Worm (Caenorhabditis elegans) whole organism, L4 larva: ENCODE data around the gene Y66H1A.5.

Source experiments
- D1046.2 ChIP-seq: fragments of 200-800 bp; sonication (Bioruptor generic); IDR thresholded peaks from 2 replicates; pipeline ENCODE4 v1.3.6; 2022; ENCODE audit warnings: missing genetic modification characterization, missing compliant biosample characterization
- F10B5.3 ChIP-seq: sonication (generic microtip); optimal IDR thresholded peaks from 2 replicates; lab custom pipeline; 2016; ENCODE audit warnings: mild to moderate bottlenecking, missing genetic modification characterization, missing compliant biosample characterization
- F37D6.2 ChIP-seq: sonication (generic microtip); optimal IDR thresholded peaks from 2 replicates; lab custom pipeline; 2016; ENCODE audit warnings: mild to moderate bottlenecking, missing genetic modification characterization, missing compliant biosample characterization
- F49E8.2 ChIP-seq: sonication (generic microtip); optimal IDR thresholded peaks from 2 replicates; lab custom pipeline; 2016; ENCODE audit warnings: missing compliant biosample characterization, mild to moderate bottlenecking, missing genetic modification characterization, borderline replicate concordance
- R02D3.7 ChIP-seq: fragments of 150-350 bp; sonication (generic microtip); optimal IDR thresholded peaks from 3 replicates; lab custom pipeline; 2014; ENCODE audit warnings: missing biosample characterization, missing genetic modification characterization
- T20F7.1 ChIP-seq: fragments of 200-800 bp; sonication (Bioruptor generic); optimal IDR thresholded peaks from 2 replicates; lab custom pipeline; 2018; ENCODE audit warnings: mild to moderate bottlenecking, missing genetic modification characterization, missing compliant biosample characterization
- T26A8.4 ChIP-seq: fragments of 200-800 bp; sonication (Bioruptor generic); IDR thresholded peaks from 2 replicates; pipeline ENCODE4 v1.3.6; 2022; ENCODE audit warnings: missing genetic modification characterization, missing compliant biosample characterization
- Y105C5A.15 ChIP-seq: fragments of 200-800 bp; sonication (Bioruptor generic); IDR thresholded peaks from 2 replicates; pipeline ENCODE4 v1.3.6; 2022; ENCODE audit warnings: missing genetic modification characterization, missing compliant biosample characterization
- Y48G9A.11 ChIP-seq: fragments of 200-800 bp; sonication (Bioruptor generic); IDR thresholded peaks from 2 replicates; pipeline ENCODE4 v1.3.6; 2022; ENCODE audit warnings: missing genetic modification reagents, missing genetic modification characterization, missing compliant biosample characterization
- Y5F2A.4 ChIP-seq: fragments of 200-800 bp; sonication (Bioruptor generic); optimal IDR thresholded peaks from 2 replicates; lab custom pipeline; 2018; ENCODE audit warnings: mild to moderate bottlenecking, missing genetic modification characterization, missing compliant biosample characterization
- ZK546.5 ChIP-seq, 2 experiments: sonication (generic microtip); optimal IDR thresholded peaks; 2 replicates each; lab custom pipeline; 2017; ENCODE audit warnings: missing biosample characterization in 2 of 2, missing genetic modification characterization in 2 of 2
- ces-1 ChIP-seq: fragments of 150-350 bp; sonication (generic microtip); optimal IDR thresholded peaks from 4 replicates; lab custom pipeline; 2014; ENCODE audit warnings: missing biosample characterization, missing genetic modification reagents, missing genetic modification characterization
- ctbp-1 ChIP-seq: fragments of 200-800 bp; sonication (Bioruptor generic); IDR thresholded peaks from 2 replicates; pipeline ENCODE4 v1.3.6; 2022; ENCODE audit warnings: missing genetic modification reagents, missing genetic modification characterization, missing compliant biosample characterization
- daf-16 ChIP-seq, 3 experiments: sonication (generic microtip); optimal IDR thresholded peaks; 2 replicates each; lab custom pipeline; 2016 to 2017; ENCODE audit warnings: missing genetic modification characterization in 3 of 3, missing genetic modification reagents in 3 of 3, mild to moderate bottlenecking in 2 of 3, missing compliant biosample characterization in 2 of 3, missing biosample characterization in 1 of 3, moderate library complexity in 1 of 3
- daf-8 ChIP-seq: fragments of 200-800 bp; sonication (Bioruptor generic); IDR thresholded peaks from 2 replicates; pipeline ENCODE4 v1.3.6; 2022; ENCODE audit warnings: missing genetic modification characterization, missing compliant biosample characterization
- dmd-8 ChIP-seq: fragments of 200-800 bp; sonication (Bioruptor generic); IDR thresholded peaks from 2 replicates; pipeline ENCODE4 v1.3.6; 2022; ENCODE audit warnings: missing genetic modification characterization, missing compliant biosample characterization
- dpl-1 ChIP-seq: fragments of 150-350 bp; optimal IDR thresholded peaks from 2 replicates; lab custom pipeline; 2014; ENCODE audit warnings: missing biosample characterization, missing genetic modification reagents, missing genetic modification characterization
- dve-1 ChIP-seq: sonication (generic microtip); optimal IDR thresholded peaks from 2 replicates; lab custom pipeline; 2017; ENCODE audit warnings: antibody characterized with exemption, mild to moderate bottlenecking, missing genetic modification characterization, missing compliant biosample characterization; ENCODE audit not compliant: insufficient read depth
- egl-27 ChIP-seq: sonication (generic microtip); optimal IDR thresholded peaks from 3 replicates; lab custom pipeline; 2017; ENCODE audit warnings: missing biosample characterization, missing genetic modification reagents, missing genetic modification characterization
- fkh-10 ChIP-seq: fragments of 150-350 bp; optimal IDR thresholded peaks from 2 replicates; lab custom pipeline; 2014; ENCODE audit warnings: missing biosample characterization, missing genetic modification reagents, missing genetic modification characterization
- hif-1 ChIP-seq, 2 experiments: sonication (generic microtip); optimal IDR thresholded peaks; 2 replicates each; lab custom pipeline; 2016 to 2017; ENCODE audit warnings: missing compliant biosample characterization in 2 of 2, missing genetic modification characterization in 2 of 2, missing genetic modification reagents in 2 of 2, missing genotype in 2 of 2, mild to moderate bottlenecking in 1 of 2
- hlh-11 ChIP-seq: fragments of 200-800 bp; sonication (Bioruptor generic); optimal IDR thresholded peaks from 2 replicates; lab custom pipeline; 2018; ENCODE audit warnings: mild to moderate bottlenecking, missing genetic modification characterization, missing compliant biosample characterization
- hlh-30 ChIP-seq: sonication (generic microtip); optimal IDR thresholded peaks from 2 replicates; lab custom pipeline; 2017; ENCODE audit warnings: antibody characterized with exemption, mild to moderate bottlenecking, missing genetic modification characterization, missing compliant biosample characterization; ENCODE audit not compliant: insufficient read depth
- lin-13 ChIP-seq: fragments of 150-350 bp; optimal IDR thresholded peaks from 2 replicates; lab custom pipeline; 2014; ENCODE audit warnings: missing biosample characterization, missing genetic modification reagents, missing genetic modification characterization
- lin-15B ChIP-seq: fragments of 150-350 bp; sonication (generic microtip); optimal IDR thresholded peaks from 3 replicates; lab custom pipeline; 2014; ENCODE audit warnings: missing biosample characterization, missing genetic modification characterization
- lin-29 ChIP-seq: fragments of 200-800 bp; sonication (Bioruptor generic); IDR thresholded peaks from 2 replicates; pipeline ENCODE4 v1.3.6; 2022; ENCODE audit warnings: missing genetic modification reagents, missing genetic modification characterization, missing compliant biosample characterization
- lin-39 ChIP-seq: fragments of 150-350 bp; optimal IDR thresholded peaks from 2 replicates; lab custom pipeline; 2014; ENCODE audit warnings: missing biosample characterization, missing genetic modification reagents, missing genetic modification characterization
- lir-3 ChIP-seq: sonication (generic microtip); optimal IDR thresholded peaks from 2 replicates; lab custom pipeline; 2016; ENCODE audit warnings: mild to moderate bottlenecking, missing genetic modification characterization, missing compliant biosample characterization
- madf-5 ChIP-seq, 2 experiments: fragments of 200-800 bp; sonication (Bioruptor generic); IDR thresholded peaks; 2 replicates each; pipeline ENCODE4 v1.3.6; 2022; ENCODE audit warnings: missing compliant biosample characterization in 2 of 2, missing genetic modification characterization in 2 of 2
- mdt-29 ChIP-seq: fragments of 200-800 bp; sonication (Bioruptor generic); IDR thresholded peaks from 2 replicates; pipeline ENCODE4 v1.3.6; 2022; ENCODE audit warnings: missing genetic modification reagents, missing genetic modification characterization, missing compliant biosample characterization
- mes-2 ChIP-seq: sonication (generic microtip); optimal IDR thresholded peaks from 2 replicates; lab custom pipeline; 2016; ENCODE audit warnings: missing genotype, mild to moderate bottlenecking, missing genetic modification characterization, missing compliant biosample characterization; ENCODE audit not compliant: poor library complexity, severe bottlenecking
- mxl-2 ChIP-seq: fragments of 200-800 bp; sonication (Bioruptor generic); conservative IDR thresholded peaks from 2 replicates; pipeline ENCODE4 v1.3.6; 2022; ENCODE audit warnings: missing genetic modification reagents, missing genetic modification characterization, missing compliant biosample characterization
- mxl-3 ChIP-seq: fragments of 200-800 bp; sonication (Bioruptor generic); optimal IDR thresholded peaks from 2 replicates; lab custom pipeline; 2018; ENCODE audit warnings: mild to moderate bottlenecking, missing genetic modification characterization, missing compliant biosample characterization
- nhr-10 ChIP-seq: fragments of 150-350 bp; optimal IDR thresholded peaks from 2 replicates; lab custom pipeline; 2014; ENCODE audit warnings: missing biosample characterization, missing genetic modification characterization
- nhr-102 ChIP-seq: sonication (generic microtip); optimal IDR thresholded peaks from 2 replicates; lab custom pipeline; 2016; ENCODE audit warnings: mild to moderate bottlenecking, missing genetic modification characterization, moderate library complexity, missing compliant biosample characterization
- nhr-11 ChIP-seq: fragments of 150-350 bp; optimal IDR thresholded peaks from 2 replicates; lab custom pipeline; 2014; ENCODE audit warnings: missing biosample characterization, missing genetic modification characterization
- nhr-111 ChIP-seq: fragments of 200-800 bp; sonication (Bioruptor generic); optimal IDR thresholded peaks from 2 replicates; lab custom pipeline; 2018; ENCODE audit warnings: mild to moderate bottlenecking, missing genetic modification characterization, missing compliant biosample characterization
- nhr-237 ChIP-seq: sonication (generic microtip); optimal IDR thresholded peaks from 2 replicates; lab custom pipeline; 2017; ENCODE audit warnings: missing biosample characterization, missing genetic modification characterization
- nhr-42 ChIP-seq: fragments of 200-800 bp; sonication (Bioruptor generic); IDR thresholded peaks from 2 replicates; pipeline ENCODE4 v1.3.6; 2022; ENCODE audit warnings: missing genetic modification characterization, missing compliant biosample characterization
- nhr-48 ChIP-seq: sonication (generic microtip); optimal IDR thresholded peaks from 2 replicates; lab custom pipeline; 2016; ENCODE audit warnings: mild to moderate bottlenecking, missing genetic modification characterization, missing compliant biosample characterization
- nhr-77 ChIP-seq: fragments of 150-350 bp; optimal IDR thresholded peaks from 2 replicates; lab custom pipeline; 2014; ENCODE audit warnings: missing biosample characterization, missing genetic modification characterization
- pqm-1 ChIP-seq: sonication (generic microtip); optimal IDR thresholded peaks from 2 replicates; lab custom pipeline; 2017; ENCODE audit warnings: missing biosample characterization, missing genetic modification characterization
- rbr-2 ChIP-seq: sonication (generic microtip); optimal IDR thresholded peaks from 2 replicates; lab custom pipeline; 2016; ENCODE audit warnings: missing genotype, missing genetic modification characterization, missing compliant biosample characterization
- saeg-2 ChIP-seq: fragments of 200-800 bp; sonication (Bioruptor generic); IDR thresholded peaks from 2 replicates; pipeline ENCODE4 v1.3.6; 2022; ENCODE audit warnings: missing genetic modification reagents, missing genetic modification characterization, missing compliant biosample characterization
- set-16 ChIP-seq: fragments of 200-800 bp; sonication (Bioruptor generic); IDR thresholded peaks from 2 replicates; pipeline ENCODE4 v1.3.6; 2022; ENCODE audit warnings: missing genetic modification reagents, missing genetic modification characterization, missing compliant biosample characterization
- skn-1 ChIP-seq: fragments of 150-350 bp; optimal IDR thresholded peaks from 2 replicates; lab custom pipeline; 2014; ENCODE audit warnings: missing biosample characterization, missing genetic modification characterization
- snpc-1.2 ChIP-seq: fragments of 200-800 bp; sonication (Bioruptor generic); IDR thresholded peaks from 2 replicates; pipeline ENCODE4 v1.3.6; 2022; ENCODE audit warnings: missing genetic modification reagents, missing genetic modification characterization, missing compliant biosample characterization
- snpc-4 ChIP-seq: fragments of 150-350 bp; optimal IDR thresholded peaks from 2 replicates; lab custom pipeline; 2014; ENCODE audit warnings: missing biosample characterization, missing genetic modification characterization
- tag-97 ChIP-seq: fragments of 200-800 bp; sonication (Bioruptor generic); IDR thresholded peaks from 2 replicates; pipeline ENCODE4 v1.3.6; 2022; ENCODE audit warnings: missing genetic modification characterization, missing compliant biosample characterization
- tra-1 ChIP-seq: fragments of 200-800 bp; sonication (Bioruptor generic); IDR thresholded peaks from 2 replicates; pipeline ENCODE4 v1.3.6; 2022; ENCODE audit warnings: missing genetic modification reagents, missing genetic modification characterization, missing compliant biosample characterization
- zfp-2 ChIP-seq: sonication (generic microtip); optimal IDR thresholded peaks from 2 replicates; lab custom pipeline; 2016; ENCODE audit warnings: mild to moderate bottlenecking, missing genetic modification characterization, missing compliant biosample characterization

The Y66H1A.5 gene

DNA sequence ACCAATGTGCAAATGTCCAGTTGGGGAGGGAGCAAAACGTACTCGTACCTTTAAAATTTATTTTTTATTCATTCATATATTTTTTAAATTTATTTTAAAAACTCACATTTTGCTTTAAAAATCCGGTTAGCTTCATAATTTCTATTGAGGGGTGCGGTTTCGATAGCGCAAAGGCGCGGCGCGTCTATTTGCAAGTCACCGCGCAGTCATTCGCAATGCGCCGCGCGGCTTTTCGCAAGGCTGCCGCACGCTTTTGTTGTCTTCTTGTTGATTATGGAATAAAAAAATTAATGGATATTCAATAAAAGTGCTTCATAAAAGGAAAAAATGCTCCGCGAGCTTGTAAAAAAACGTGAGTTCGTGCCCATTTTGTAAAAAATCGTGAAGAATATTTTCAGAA is 38.7 kb downstream of the Y66H1A.5 start, which contains the start of the genes ears-2 and uncp-18 (continued):
- no peak for TF ChIP-seq mxl-2 (GFP tag; lab: Robert Waterston, UW)
- TF ChIP-seq mes-2 (tag; lab: Kevin White, UChicago), result peak; percentile 99
- peak; percentile 55 for TF ChIP-seq R02D3.7 (tag; lab: Kevin White, UChicago)
- peak; percentile 49; the same call in 1 of the 2 replicates for TF ChIP-seq Y48G9A.11 (GFP tag; lab: Robert Waterston, UW)
- peak; percentile 55 for TF ChIP-seq F10B5.3 (tag; lab: Kevin White, UChicago)
- TF ChIP-seq nhr-237, result no peak
- peak; percentile 74; the same call in 1 of the 2 replicates for TF ChIP-seq tra-1 (GFP tag; lab: Robert Waterston, UW)
- TF ChIP-seq lin-29 (GFP tag; lab: Robert Waterston, UW), result peak; percentile 75
- TF ChIP-seq dve-1 (tag; lab: Kevin White, UChicago), result peak; percentile 96
- peak; percentile 90 for TF ChIP-seq T26A8.4 (GFP tag; lab: Robert Waterston, UW)
- TF ChIP-seq nhr-102 (tag; lab: Kevin White, UChicago), result peak; percentile 85
- TF ChIP-seq lin-13, result peak; percentile 92
- peak; percentile 43 for TF ChIP-seq fkh-10
- TF ChIP-seq nhr-48 (tag; lab: Kevin White, UChicago), result peak; percentile 71
- TF ChIP-seq snpc-1.2 (GFP tag; lab: Robert Waterston, UW), result peak; percentile 75
- TF ChIP-seq nhr-11, result no peak
- TF ChIP-seq nhr-77 (tag; lab: Kevin White, UChicago), result peak; percentile 74
- peak; percentile 73 for TF ChIP-seq mdt-29 (GFP tag; lab: Robert Waterston, UW)
- no peak for TF ChIP-seq daf-8
- peak; percentile 62 for TF ChIP-seq lin-15B (tag; lab: Kevin White, UChicago)
- TF ChIP-seq snpc-4, result no peak
- peak; percentile 83 for TF ChIP-seq hlh-11 (tag; lab: Kevin White, UChicago)
- no peak for TF ChIP-seq nhr-111 (GFP tag; lab: Kevin White, UChicago)
- TF ChIP-seq nhr-42 (GFP tag; lab: Robert Waterston, UW), result peak; percentile 79
- TF ChIP-seq dmd-8, result no peak
- TF ChIP-seq tag-97, result no peak
- peak; percentile 89 for TF ChIP-seq Y105C5A.15 (GFP tag; lab: Robert Waterston, UW)
- TF ChIP-seq ctbp-1 (GFP tag; lab: Robert Waterston, UW), result peak; percentile 87
- peak; percentile 79 for TF ChIP-seq F37D6.2 (tag; lab: Kevin White, UChicago)
- TF ChIP-seq zfp-2 (tag; lab: Kevin White, UChicago), result peak; percentile 76
- TF ChIP-seq hif-1 (tag; optimal IDR thresholded peaks at IDR 0.05; lab: Kevin White, UChicago), result peak; percentile 1 to 92
- no peak for TF ChIP-seq egl-27 (tag; lab: Kevin White, UChicago)
- TF ChIP-seq madf-5 (GFP tag; IDR thresholded peaks at IDR 0.05; lab: Robert Waterston, UW), result no peak
- 0 out of 2 replicates have a peak, but pooled peaks have one; percentile 47 for TF ChIP-seq D1046.2 (GFP tag; lab: Robert Waterston, UW)
- TF ChIP-seq pqm-1, result peak; percentile 54
- no peak for TF ChIP-seq skn-1 (tag; lab: Kevin White, UChicago)
- peak; percentile 91 for TF ChIP-seq rbr-2 (tag; lab: Kevin White, UChicago)
- peak; percentile 43 for TF ChIP-seq nhr-10 (tag; lab: Kevin White, UChicago)
- no peak for TF ChIP-seq ZK546.5 (tag; optimal IDR thresholded peaks at IDR 0.05; lab: Kevin White, UChicago)
- peak; percentile 84 for TF ChIP-seq mxl-3
- TF ChIP-seq hlh-30 (tag; lab: Kevin White, UChicago), result peak; percentile 71
- peak; percentile 81 for TF ChIP-seq dpl-1 (GFP tag; lab: Kevin White, UChicago)
- TF ChIP-seq daf-16 (GFP tag; optimal IDR thresholded peaks at IDR 0.05; lab: Kevin White, UChicago), result peak; percentile 43 to 89
- peak; percentile 79 for TF ChIP-seq daf-16 (tag; optimal IDR thresholded peaks at IDR 0.05; lab: Kevin White, UChicago)
- peak; percentile 55 for TF ChIP-seq F49E8.2 (tag; lab: Kevin White, UChicago)
- peak; percentile 66 for TF ChIP-seq set-16 (GFP tag; lab: Robert Waterston, UW)
- TF ChIP-seq ces-1 (GFP tag; lab: Kevin White, UChicago), result peak; percentile 53
- no peak for TF ChIP-seq Y5F2A.4
- TF ChIP-seq lir-3, result peak; percentile 48
- TF ChIP-seq lin-39 (tag; lab: Kevin White, UChicago), result no peak
- no peak for TF ChIP-seq T20F7.1
- TF ChIP-seq saeg-2, result no peak
